Fruit fly (Drosophila melanogaster): ENCODE measurements around the gene Prm.

DNA sequence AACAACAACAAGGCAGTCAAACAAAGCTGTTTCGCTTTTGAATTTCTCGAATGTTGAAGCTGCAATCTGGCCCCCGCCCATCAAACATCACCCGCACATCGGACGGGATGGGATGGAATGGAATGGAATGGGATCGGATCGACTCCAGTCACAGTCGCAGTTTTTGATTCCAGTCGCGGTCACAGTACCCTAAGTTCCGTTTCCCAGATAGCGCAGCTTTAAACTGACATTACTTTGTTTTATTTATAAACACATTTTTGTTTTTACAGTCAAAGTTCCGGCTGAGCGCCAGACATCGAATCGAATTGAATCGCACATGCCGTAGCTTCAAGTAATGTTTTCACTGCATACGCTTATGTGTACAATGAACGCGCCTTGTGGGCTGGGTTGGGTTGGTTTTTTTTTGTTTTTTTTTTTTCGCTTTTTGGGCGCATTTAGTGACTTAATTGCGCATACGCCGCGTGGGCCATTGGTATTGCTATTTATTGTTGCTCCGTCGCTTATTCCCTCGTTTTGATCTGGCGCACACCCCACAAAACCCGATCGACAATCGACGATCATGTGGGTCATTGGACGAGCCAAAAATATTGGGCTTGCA, 56.3 kb downstream of the Prm start:
- TF ChIP-seq EcR (GFP tag; optimal IDR thresholded peaks at IDR 0.05) (no peak), psq (optimal IDR thresholded peaks at IDR 0.05) (no peak), CG8478 (optimal IDR thresholded peaks at IDR 0.05) (no peak), usp (GFP tag; optimal IDR thresholded peaks at IDR 0.05) (no peak), Dll (optimal IDR thresholded peaks at IDR 0.05) (no peak), pan (optimal IDR thresholded peaks at IDR 0.05) (peak; percentile 30)

All from whole organism.